Fruit fly (Drosophila melanogaster) whole organism, embryonic: ENCODE measurements around the gene CG33108.
A peak's percentile ranks its signal among the peaks of the same experiment; 100 is the strongest.

Experiments
- BEAF-32 ChIP-seq: fragments of 200-800 bp; sonication (Bioruptor generic); optimal IDR thresholded peaks from 3 replicates; lab custom pipeline; 2017; ENCODE audit warnings: missing biosample characterization, missing genetic modification characterization, mild to moderate bottlenecking, moderate library complexity, missing genetic modification reagents
- Bteb2 ChIP-seq: fragments of 200-800 bp; sonication (Bioruptor generic); optimal IDR thresholded peaks from 2 replicates; lab custom pipeline; 2016; ENCODE audit warnings: missing biosample characterization, missing genetic modification characterization
- CG11398 ChIP-seq: fragments of 200-800 bp; sonication (Bioruptor generic); optimal IDR thresholded peaks from 2 replicates; lab custom pipeline; 2016; ENCODE audit warnings: missing biosample characterization, missing genetic modification characterization
- CG13287 ChIP-seq: fragments of 200-800 bp; sonication (Bioruptor generic); IDR thresholded peaks from 2 replicates; pipeline ENCODE4 v1.3.6; 2022; ENCODE audit warnings: missing biosample characterization, missing genetic modification characterization; ENCODE audit not compliant: partially characterized antibody
- CG13296 ChIP-seq: fragments of 200-800 bp; sonication (Bioruptor generic); optimal IDR thresholded peaks from 3 replicates; lab custom pipeline; 2018; ENCODE audit warnings: missing biosample characterization, mild to moderate bottlenecking, missing genetic modification characterization
- CG13775 ChIP-seq: fragments of 200-800 bp; sonication (Bioruptor generic); optimal IDR thresholded peaks from 3 replicates; lab custom pipeline; 2017; ENCODE audit warnings: missing biosample characterization, mild to moderate bottlenecking, missing genetic modification characterization
- CG16813 ChIP-seq: fragments of 200-800 bp; sonication (Bioruptor generic); IDR thresholded peaks from 3 replicates; pipeline ENCODE4 v1.3.6; 2022; ENCODE audit warnings: missing biosample characterization, missing genetic modification characterization; ENCODE audit not compliant: partially characterized antibody
- CG16815 ChIP-seq: fragments of 200-800 bp; sonication (Bioruptor generic); optimal IDR thresholded peaks from 3 replicates; lab custom pipeline; 2017; ENCODE audit warnings: missing biosample characterization, mild to moderate bottlenecking, missing genetic modification characterization
- CG16863 ChIP-seq: fragments of 200-800 bp; sonication (Bioruptor generic); optimal IDR thresholded peaks from 3 replicates; lab custom pipeline; 2016; ENCODE audit warnings: missing biosample characterization, missing genetic modification characterization
- CG2875 ChIP-seq: fragments of 200-800 bp; sonication (Bioruptor generic); optimal IDR thresholded peaks from 2 replicates; lab custom pipeline; 2017; ENCODE audit warnings: missing biosample characterization, mild to moderate bottlenecking, missing genetic modification characterization, missing genetic modification reagents
- CG31365 ChIP-seq: fragments of 200-800 bp; sonication (Bioruptor generic); optimal IDR thresholded peaks from 2 replicates; lab custom pipeline; 2018; ENCODE audit warnings: missing biosample characterization, mild to moderate bottlenecking, missing genetic modification characterization
- CG31388 ChIP-seq: fragments of 200-800 bp; sonication (Bioruptor generic); optimal IDR thresholded peaks from 2 replicates; lab custom pipeline; 2016; ENCODE audit warnings: missing biosample characterization, missing genetic modification characterization
- CG3838 ChIP-seq: fragments of 200-800 bp; sonication (Bioruptor generic); optimal IDR thresholded peaks from 3 replicates; lab custom pipeline; 2016; ENCODE audit warnings: missing biosample characterization, missing genetic modification characterization
- CG4617 ChIP-seq: fragments of 200-800 bp; sonication (Bioruptor generic); optimal IDR thresholded peaks from 3 replicates; lab custom pipeline; 2016; ENCODE audit warnings: missing biosample characterization, missing genetic modification characterization, borderline replicate concordance
- CG5953 ChIP-seq: fragments of 200-800 bp; sonication (Bioruptor generic); IDR thresholded peaks from 2 replicates; pipeline ENCODE4 v1.3.6; 2022; ENCODE audit warnings: missing biosample characterization, missing genetic modification characterization
- CG6175 ChIP-seq: fragments of 200-800 bp; sonication (Bioruptor generic); IDR thresholded peaks from 3 replicates; pipeline ENCODE4 v1.3.6; 2022; ENCODE audit warnings: missing biosample characterization, missing genetic modification characterization
- CG6791 ChIP-seq: fragments of 200-800 bp; sonication (Bioruptor generic); IDR thresholded peaks from 3 replicates; pipeline ENCODE4 v1.3.6; 2022; ENCODE audit warnings: missing biosample characterization, missing genetic modification characterization; ENCODE audit not compliant: partially characterized antibody
- CG7928 ChIP-seq: fragments of 200-800 bp; sonication (Bioruptor generic); optimal IDR thresholded peaks from 2 replicates; lab custom pipeline; 2017; ENCODE audit warnings: missing biosample characterization, mild to moderate bottlenecking, missing genetic modification characterization
- CG7987 ChIP-seq: fragments of 200-800 bp; sonication (Bioruptor generic); optimal IDR thresholded peaks from 2 replicates; lab custom pipeline; 2018; ENCODE audit warnings: missing biosample characterization, mild to moderate bottlenecking, missing genetic modification characterization, moderate library complexity
- CG9727 ChIP-seq: fragments of 200-800 bp; sonication (Bioruptor generic); optimal IDR thresholded peaks from 3 replicates; lab custom pipeline; 2017; ENCODE audit warnings: missing biosample characterization, mild to moderate bottlenecking, missing genetic modification characterization
- CHES-1-like ChIP-seq: fragments of 200-800 bp; sonication (Bioruptor generic); optimal IDR thresholded peaks from 2 replicates; lab custom pipeline; 2016; ENCODE audit warnings: missing biosample characterization, missing genetic modification characterization
- CTCF ChIP-seq: fragments of 200-800 bp; sonication (Bioruptor generic); optimal IDR thresholded peaks from 2 replicates; lab custom pipeline; 2017; ENCODE audit warnings: missing biosample characterization, mild to moderate bottlenecking, missing genetic modification characterization, moderate library complexity
- Dek ChIP-seq: fragments of 200-800 bp; sonication (Bioruptor generic); optimal IDR thresholded peaks from 3 replicates; lab custom pipeline; 2019; ENCODE audit warnings: missing biosample characterization, mild to moderate bottlenecking, missing genetic modification characterization, moderate library complexity
- Dip2 ChIP-seq: fragments of 200-800 bp; sonication (Bioruptor generic); IDR thresholded peaks from 2 replicates; pipeline ENCODE4 v1.3.6; 2022; ENCODE audit warnings: missing biosample characterization, missing genetic modification characterization
- Dip3 ChIP-seq: fragments of 200-800 bp; sonication (Bioruptor generic); optimal IDR thresholded peaks from 3 replicates; lab custom pipeline; 2016; ENCODE audit warnings: missing biosample characterization, missing genetic modification characterization
- HLH3B ChIP-seq: fragments of 200-800 bp; sonication (Bioruptor generic); IDR thresholded peaks from 2 replicates; pipeline ENCODE4 v1.3.6; 2022; ENCODE audit warnings: missing biosample characterization, missing genetic modification characterization
- Mes4 ChIP-seq: fragments of 200-800 bp; sonication (Bioruptor generic); optimal IDR thresholded peaks from 2 replicates; lab custom pipeline; 2016; ENCODE audit warnings: missing biosample characterization, missing genetic modification characterization
- NC2α ChIP-seq: fragments of 200-800 bp; sonication (Bioruptor generic); optimal IDR thresholded peaks from 2 replicates; lab custom pipeline; 2016; ENCODE audit warnings: missing biosample characterization, missing genetic modification characterization
- Poxn ChIP-seq: fragments of 200-800 bp; sonication (Bioruptor generic); IDR thresholded peaks from 2 replicates; pipeline ENCODE4 v1.3.6; 2022; ENCODE audit warnings: missing biosample characterization, missing genetic modification characterization
- Rx ChIP-seq: fragments of 200-800 bp; sonication (Bioruptor generic); IDR thresholded peaks from 2 replicates; pipeline ENCODE4 v1.3.6; 2022; ENCODE audit warnings: missing biosample characterization, missing genetic modification characterization
- Trl ChIP-seq, 3 experiments: fragments of >200 bp in 2 of 3; fragments of 200-800 bp in 1 of 3; sonication (Bioruptor generic) in 1 of 3; optimal IDR thresholded peaks; 2 replicates in 1 of 3; 3 replicates in 2 of 3; lab custom pipeline; 2016 to 2017; ENCODE audit warnings: missing biosample characterization in 1 of 3, missing genetic modification characterization in 1 of 3
- Usf ChIP-seq: fragments of 200-800 bp; sonication (Bioruptor generic); optimal IDR thresholded peaks from 2 replicates; lab custom pipeline; 2017; ENCODE audit warnings: missing genotype, missing biosample characterization, missing genetic modification characterization
- Vsx1 ChIP-seq: fragments of 200-800 bp; sonication (Bioruptor generic); optimal IDR thresholded peaks from 2 replicates; lab custom pipeline; 2017; ENCODE audit warnings: missing biosample characterization, mild to moderate bottlenecking, missing genetic modification characterization, missing genetic modification reagents
- bowl ChIP-seq: fragments of 200-800 bp; sonication (Bioruptor generic); IDR thresholded peaks from 2 replicates; pipeline ENCODE4 v1.3.6; 2022; ENCODE audit warnings: missing biosample characterization, missing genetic modification characterization
- chm ChIP-seq: fragments of 200-800 bp; sonication (Bioruptor generic); IDR thresholded peaks from 2 replicates; pipeline ENCODE4 v1.3.6; 2022; ENCODE audit warnings: missing biosample characterization, missing genetic modification characterization
- da ChIP-seq: fragments of 200-800 bp; sonication (Bioruptor generic); optimal IDR thresholded peaks from 2 replicates; lab custom pipeline; 2016; ENCODE audit warnings: missing biosample characterization, missing genetic modification characterization
- dm ChIP-seq: fragments of 200-800 bp; sonication (Bioruptor generic); optimal IDR thresholded peaks from 3 replicates; lab custom pipeline; 2016; ENCODE audit warnings: missing biosample characterization, missing genetic modification characterization
- ewg ChIP-seq: fragments of 200-800 bp; sonication (Bioruptor generic); optimal IDR thresholded peaks from 3 replicates; lab custom pipeline; 2017; ENCODE audit warnings: mild to moderate bottlenecking, missing biosample characterization, missing genetic modification reagents, missing genetic modification characterization
- exex ChIP-seq: fragments of 200-800 bp; sonication (Bioruptor generic); optimal IDR thresholded peaks from 4 replicates; lab custom pipeline; 2018; ENCODE audit warnings: missing biosample characterization, mild to moderate bottlenecking, missing genetic modification characterization, moderate library complexity
- hb ChIP-seq: fragments of 200-800 bp; sonication (Bioruptor generic); IDR thresholded peaks from 3 replicates; pipeline ENCODE4 v1.3.6; 2022; ENCODE audit warnings: missing biosample characterization, missing genetic modification characterization; ENCODE audit not compliant: partially characterized antibody
- hkb ChIP-seq, 2 experiments: fragments of 200-800 bp in 1 of 2; fragments of >200 bp in 1 of 2; sonication (Bioruptor generic) in 1 of 2; IDR thresholded peaks in 1 of 2; optimal IDR thresholded peaks in 1 of 2; 2 replicates each; pipeline versions ENCODE4 v1.3.6 to Lab custom; 2017 to 2022; ENCODE audit warnings: missing biosample characterization in 1 of 2, missing genetic modification characterization in 1 of 2
- lilli ChIP-seq: fragments of 200-800 bp; sonication (Bioruptor generic); optimal IDR thresholded peaks from 3 replicates; lab custom pipeline; 2016; ENCODE audit warnings: missing biosample characterization, missing genetic modification characterization
- oc ChIP-seq: fragments of 200-800 bp; sonication (Bioruptor generic); optimal IDR thresholded peaks from 2 replicates; lab custom pipeline; 2018; ENCODE audit warnings: missing biosample characterization, mild to moderate bottlenecking, missing genetic modification characterization, moderate library complexity
- otp ChIP-seq: fragments of 200-800 bp; sonication (Bioruptor generic); IDR thresholded peaks from 3 replicates; pipeline ENCODE4, ENCODE4 v1.3.6; 2022; ENCODE audit warnings: missing biosample characterization, missing genetic modification characterization
- pnt ChIP-seq: fragments of 200-800 bp; sonication (Bioruptor generic); optimal IDR thresholded peaks from 3 replicates; lab custom pipeline; 2016; ENCODE audit warnings: missing biosample characterization, missing genetic modification characterization
- sd ChIP-seq: fragments of 200-800 bp; sonication (Bioruptor generic); optimal IDR thresholded peaks from 3 replicates; lab custom pipeline; 2018; ENCODE audit warnings: missing biosample characterization, mild to moderate bottlenecking, missing genetic modification characterization, moderate library complexity
- slbo ChIP-seq: fragments of 200-800 bp; sonication (Bioruptor generic); IDR thresholded peaks from 2 replicates; pipeline ENCODE4 v1.3.6; 2022; ENCODE audit warnings: missing biosample characterization, missing genetic modification characterization
- so ChIP-seq: fragments of 200-800 bp; sonication (Bioruptor generic); IDR thresholded peaks from 3 replicates; pipeline ENCODE4 v1.3.6; 2022; ENCODE audit warnings: missing biosample characterization, missing genetic modification characterization
- sob ChIP-seq: fragments of 200-800 bp; sonication (Bioruptor generic); IDR thresholded peaks from 2 replicates; pipeline ENCODE4 v1.3.6; 2022; ENCODE audit warnings: missing biosample characterization, missing genetic modification characterization
- tgo ChIP-seq: fragments of 200-800 bp; sonication (Bioruptor generic); IDR thresholded peaks from 3 replicates; pipeline ENCODE4 v1.3.6; 2022; ENCODE audit warnings: missing biosample characterization, missing genetic modification characterization
- wdn ChIP-seq: fragments of 200-800 bp; sonication (Bioruptor generic); IDR thresholded peaks from 2 replicates; pipeline ENCODE4 v1.3.6; 2022; ENCODE audit warnings: missing biosample characterization, missing genetic modification characterization

CG33108 gene

dm6 chr3R:23969449-23969848 is 26.0 kb upstream of the CG33108 start (continued):
- TF ChIP-seq Poxn (no peak), CG13296 (peak; percentile 57), CG16863 (GFP tag; lab: Kevin White, UChicago) (no peak), slbo (GFP tag; lab: Robert Waterston, UW) (peak; percentile 66), CG31388 (GFP tag; lab: Kevin White, UChicago) (no peak), CG13287 (GFP tag; lab: Robert Waterston, UW) (no peak), Dek (tag; lab: Kevin White, UChicago) (peak; percentile 29), dm (GFP tag; lab: Kevin White, UChicago) (no peak), Dip2 (no peak), CG2875 (GFP tag; lab: Kevin White, UChicago) (no peak), hkb (optimal IDR thresholded peaks at IDR 0.05; lab: Kevin White, UChicago) (no peak), hkb (GFP tag; IDR thresholded peaks at IDR 0.05; lab: Robert Waterston, UW) (peak; percentile 64; the same call in 1 of the 2 replicates), otp (GFP tag; lab: Robert Waterston, UW) (no peak), CG3838 (GFP tag; lab: Kevin White, UChicago) (no peak), CG5953 (GFP tag; lab: Robert Waterston, UW) (no peak), CTCF (no peak), Usf (GFP tag; lab: Kevin White, UChicago) (no peak), tgo (peak; percentile 76), sd (tag; lab: Kevin White, UChicago) (peak; percentile 36), Bteb2 (GFP tag; lab: Kevin White, UChicago) (no peak), Rx (GFP tag; lab: Robert Waterston, UW) (no peak), CG16815 (no peak), Mes4 (GFP tag; lab: Kevin White, UChicago) (no peak), BEAF-32 (no peak), CG31365 (no peak), wdn (peak; percentile 33; the same call in 1 of the 2 replicates), CG16813 (GFP tag; lab: Robert Waterston, UW) (no peak), chm (GFP tag; lab: Robert Waterston, UW) (no peak), oc (tag; lab: Kevin White, UChicago) (no peak), CG6175 (GFP tag; lab: Robert Waterston, UW) (no peak), pnt (GFP tag; lab: Kevin White, UChicago) (no peak), CG6791 (no peak), lilli (GFP tag; lab: Kevin White, UChicago) (no peak), CG9727 (GFP tag; lab: Kevin White, UChicago) (peak; percentile 7), CG13775 (GFP tag; lab: Kevin White, UChicago) (no peak), so (no peak), sob (GFP tag; lab: Robert Waterston, UW) (0 out of 2 replicates have a peak, but pooled peaks have one; percentile 32), NC2α (no peak), Vsx1 (GFP tag; lab: Kevin White, UChicago) (peak; percentile 29), ewg (GFP tag; lab: Kevin White, UChicago) (peak; percentile 17), da (GFP tag; lab: Kevin White, UChicago) (no peak), bowl (GFP tag; lab: Robert Waterston, UW) (no peak), HLH3B (GFP tag; lab: Robert Waterston, UW) (peak; percentile 63), CG11398 (GFP tag; lab: Kevin White, UChicago) (no peak), CG4617 (GFP tag; lab: Kevin White, UChicago) (no peak), CHES-1-like (GFP tag; lab: Kevin White, UChicago) (no peak), exex (tag; lab: Kevin White, UChicago) (no peak), CG7928 (GFP tag; lab: Kevin White, UChicago) (no peak), Trl (optimal IDR thresholded peaks at IDR 0.05; lab: Kevin White, UChicago) (no peak), Trl (GFP tag; optimal IDR thresholded peaks at IDR 0.05; lab: Kevin White, UChicago) (no peak), hb (GFP tag; lab: Robert Waterston, UW) (no peak), CG7987 (GFP tag; lab: Kevin White, UChicago) (no peak), Dip3 (GFP tag; lab: Kevin White, UChicago) (no peak)
